Fruit fly (Drosophila melanogaster) whole organism, adult: Measurements from ENCODE around the gene CG11755.

Experiments used
- CG33017 ChIP-seq: fragments of 200-800 bp; sonication (Bioruptor generic); optimal IDR thresholded peaks from 2 replicates; lab custom pipeline; 2018; ENCODE audit warnings: missing biosample characterization, mild to moderate bottlenecking, missing genetic modification characterization, moderate library complexity
- CG7045 ChIP-seq: fragments of 200-800 bp; sonication (Bioruptor generic); optimal IDR thresholded peaks from 2 replicates; lab custom pipeline; 2017; ENCODE audit warnings: missing biosample characterization, mild to moderate bottlenecking, missing genetic modification characterization
- CG7101 ChIP-seq: fragments of 200-800 bp; sonication (Bioruptor generic); optimal IDR thresholded peaks from 2 replicates; lab custom pipeline; 2018; ENCODE audit warnings: missing biosample characterization, mild to moderate bottlenecking, missing genetic modification characterization, moderate library complexity
- Crg-1 ChIP-seq: fragments of 200-800 bp; sonication (Bioruptor generic); optimal IDR thresholded peaks from 2 replicates; lab custom pipeline; 2016; ENCODE audit warnings: missing biosample characterization, missing genetic modification characterization
- kay ChIP-seq: fragments of 200-800 bp; sonication (Bioruptor generic); peaks from one replicate; lab custom pipeline; 2016; ENCODE audit warnings: missing biosample characterization, missing genetic modification characterization, borderline replicate concordance

dm6 chr3R:8684328-8685177, 7.8 kb downstream of the CG11755 start, which contains the start of gene CG44227:
- TF ChIP-seq CG7045 (GFP tag; lab: Kevin White, UChicago) (no peak), Crg-1 (GFP tag; lab: Kevin White, UChicago) (no peak), kay (GFP tag; lab: Kevin White, UChicago) (no peak), CG33017 (tag; lab: Kevin White, UChicago) (no peak), CG7101 (tag; lab: Kevin White, UChicago) (no peak)
